Fruit fly (Drosophila melanogaster) whole organism, embryonic: ENCODE results near the gene p24-1.

ENCODE experiments used
- Abd-B ChIP-seq: fragments of 200-800 bp; sonication (Bioruptor generic); optimal IDR thresholded peaks from 2 replicates; lab custom pipeline; 2018; ENCODE audit warnings: missing biosample characterization, mild to moderate bottlenecking, missing genetic modification characterization, moderate library complexity
- Awh ChIP-seq: fragments of 200-800 bp; sonication (Bioruptor generic); IDR thresholded peaks from 2 replicates; pipeline ENCODE4, ENCODE4 v1.3.6; 2022; ENCODE audit warnings: missing biosample characterization, missing genetic modification characterization
- CG10209 ChIP-seq: fragments of 200-800 bp; sonication (Bioruptor generic); optimal IDR thresholded peaks from 3 replicates; lab custom pipeline; 2017; ENCODE audit warnings: missing biosample characterization, mild to moderate bottlenecking, missing genetic modification characterization, missing genetic modification reagents
- CG12155 ChIP-seq: fragments of 200-800 bp; sonication (Bioruptor generic); optimal IDR thresholded peaks from 3 replicates; lab custom pipeline; 2016; ENCODE audit warnings: missing biosample characterization, missing genetic modification characterization
- CG12744 ChIP-seq: fragments of 200-800 bp; sonication (Bioruptor generic); optimal IDR thresholded peaks from 2 replicates; lab custom pipeline; 2016; ENCODE audit warnings: missing biosample characterization, missing genetic modification characterization
- CG14014 ChIP-seq: fragments of 200-800 bp; sonication (Bioruptor generic); IDR thresholded peaks from 2 replicates; pipeline ENCODE4 v1.3.6; 2022; ENCODE audit warnings: missing biosample characterization, missing genetic modification characterization
- CG14860 ChIP-seq: fragments of 200-800 bp; sonication (Bioruptor generic); IDR thresholded peaks from 3 replicates; pipeline ENCODE4 v1.3.6; 2022; ENCODE audit warnings: missing biosample characterization, missing genetic modification characterization; ENCODE audit not compliant: partially characterized antibody
- CG1602 ChIP-seq: fragments of 200-800 bp; sonication (Bioruptor generic); optimal IDR thresholded peaks from 3 replicates; lab custom pipeline; 2016; ENCODE audit warnings: missing biosample characterization, missing genetic modification characterization
- CG17361 ChIP-seq: fragments of 200-800 bp; sonication (Bioruptor generic); IDR thresholded peaks from 3 replicates; pipeline ENCODE4 v1.3.6; 2022; ENCODE audit warnings: missing biosample characterization, missing genetic modification characterization
- CG18262 ChIP-seq: fragments of 200-800 bp; optimal IDR thresholded peaks from 3 replicates; lab custom pipeline; 2019; ENCODE audit warnings: missing biosample characterization, mild to moderate bottlenecking, missing genetic modification characterization, moderate library complexity
- CG18599 ChIP-seq: fragments of 200-800 bp; sonication (Bioruptor generic); optimal IDR thresholded peaks from 3 replicates; lab custom pipeline; 2017; ENCODE audit warnings: missing biosample characterization, missing genetic modification characterization, mild to moderate bottlenecking, moderate library complexity, missing genetic modification reagents
- CG2129 ChIP-seq: fragments of 200-800 bp; sonication (Bioruptor generic); IDR thresholded peaks from 2 replicates; pipeline ENCODE4 v1.3.6; 2022; ENCODE audit warnings: missing biosample characterization, missing genetic modification characterization; ENCODE audit not compliant: partially characterized antibody
- CG3065 ChIP-seq: fragments of 200-800 bp; sonication (Bioruptor generic); optimal IDR thresholded peaks from 2 replicates; lab custom pipeline; 2016; ENCODE audit warnings: missing biosample characterization, missing genetic modification characterization
- CG31224 ChIP-seq: fragments of 200-800 bp; sonication (Bioruptor generic); IDR thresholded peaks from 2 replicates; pipeline ENCODE4 v1.3.6; 2022; ENCODE audit warnings: missing biosample characterization, missing genetic modification characterization
- CG4707 ChIP-seq: fragments of 200-800 bp; sonication (Bioruptor generic); optimal IDR thresholded peaks from 2 replicates; lab custom pipeline; 2018; ENCODE audit warnings: missing biosample characterization, mild to moderate bottlenecking, missing genetic modification characterization, moderate library complexity
- CG4820 ChIP-seq: fragments of 200-800 bp; sonication (Bioruptor generic); optimal IDR thresholded peaks from 3 replicates; lab custom pipeline; 2016; ENCODE audit warnings: missing biosample characterization, missing genetic modification characterization
- CG5180 ChIP-seq: fragments of 200-800 bp; sonication (Bioruptor generic); optimal IDR thresholded peaks from 3 replicates; lab custom pipeline; 2017; ENCODE audit warnings: missing biosample characterization, missing genetic modification characterization, mild to moderate bottlenecking, moderate library complexity, missing genetic modification reagents
- CG6791 ChIP-seq: fragments of 200-800 bp; sonication (Bioruptor generic); IDR thresholded peaks from 3 replicates; pipeline ENCODE4 v1.3.6; 2022; ENCODE audit warnings: missing biosample characterization, missing genetic modification characterization; ENCODE audit not compliant: partially characterized antibody
- CG7372 ChIP-seq: fragments of 200-800 bp; sonication (Bioruptor generic); IDR thresholded peaks from 2 replicates; pipeline ENCODE4 v1.3.6; 2022; ENCODE audit warnings: missing biosample characterization, missing genetic modification characterization
- CG9215 ChIP-seq: fragments of 200-800 bp; sonication (Bioruptor generic); IDR thresholded peaks from 2 replicates; pipeline ENCODE4 v1.3.6; 2022; ENCODE audit warnings: missing biosample characterization, missing genetic modification characterization
- CG9797 ChIP-seq: fragments of 200-800 bp; sonication (Bioruptor generic); optimal IDR thresholded peaks from 3 replicates; lab custom pipeline; 2018; ENCODE audit warnings: missing biosample characterization, mild to moderate bottlenecking, missing genetic modification characterization
- Chrac-16 ChIP-seq: fragments of 200-800 bp; sonication (Bioruptor generic); optimal IDR thresholded peaks from 3 replicates; lab custom pipeline; 2016; ENCODE audit warnings: missing biosample characterization, missing genetic modification characterization
- Doc2 ChIP-seq: fragments of 200-800 bp; sonication (Bioruptor generic); IDR thresholded peaks from 2 replicates; pipeline ENCODE4 v1.3.6; 2022; ENCODE audit warnings: missing biosample characterization, missing genetic modification characterization
- Ets97D ChIP-seq: fragments of 200-800 bp; sonication (Bioruptor generic); optimal IDR thresholded peaks from 3 replicates; lab custom pipeline; 2016; ENCODE audit warnings: missing biosample characterization, missing genetic modification characterization
- Fer1 ChIP-seq: fragments of 200-800 bp; sonication (Bioruptor generic); optimal IDR thresholded peaks from 2 replicates; lab custom pipeline; 2017; ENCODE audit warnings: missing biosample characterization, mild to moderate bottlenecking, missing genetic modification characterization
- HLH3B ChIP-seq: fragments of 200-800 bp; sonication (Bioruptor generic); IDR thresholded peaks from 2 replicates; pipeline ENCODE4 v1.3.6; 2022; ENCODE audit warnings: missing biosample characterization, missing genetic modification characterization
- HmgD ChIP-seq: fragments of 200-800 bp; sonication (Bioruptor generic); optimal IDR thresholded peaks from 3 replicates; lab custom pipeline; 2016; ENCODE audit warnings: missing biosample characterization, missing genetic modification characterization
- HmgZ ChIP-seq: fragments of 200-800 bp; sonication (Bioruptor generic); optimal IDR thresholded peaks from 2 replicates; lab custom pipeline; 2018; ENCODE audit warnings: missing biosample characterization, mild to moderate bottlenecking, missing genetic modification characterization
- MBD-R2 ChIP-seq: fragments of 200-800 bp; sonication (Bioruptor generic); IDR thresholded peaks from 2 replicates; pipeline ENCODE4 v1.3.6; 2022; ENCODE audit warnings: missing biosample characterization, missing genetic modification characterization
- Rfx ChIP-seq: fragments of 200-800 bp; sonication (Bioruptor generic); IDR thresholded peaks from 2 replicates; pipeline ENCODE4 v1.3.6; 2022; ENCODE audit warnings: missing biosample characterization, missing genetic modification characterization
- Xbp1 ChIP-seq: fragments of 200-800 bp; sonication (Bioruptor generic); optimal IDR thresholded peaks from 3 replicates; lab custom pipeline; 2016; ENCODE audit warnings: missing biosample characterization, mild to moderate bottlenecking, missing genetic modification characterization
- abd-A ChIP-seq: fragments of 200-800 bp; sonication (Bioruptor generic); optimal IDR thresholded peaks from 3 replicates; lab custom pipeline; 2019; ENCODE audit warnings: missing biosample characterization, mild to moderate bottlenecking, missing genetic modification characterization, moderate library complexity
- ac ChIP-seq: fragments of 200-800 bp; sonication (Bioruptor generic); optimal IDR thresholded peaks from 3 replicates; lab custom pipeline; 2017; ENCODE audit warnings: missing biosample characterization, mild to moderate bottlenecking, missing genetic modification characterization
- al ChIP-seq: fragments of 200-800 bp; sonication (Bioruptor generic); IDR thresholded peaks from 2 replicates; pipeline ENCODE4 v1.3.6; 2022; ENCODE audit warnings: missing biosample characterization, missing genetic modification characterization
- ap ChIP-seq: fragments of 200-800 bp; sonication (Bioruptor generic); IDR thresholded peaks from 2 replicates; pipeline ENCODE4 v1.3.6; 2022; ENCODE audit warnings: missing biosample characterization, missing genetic modification characterization
- da ChIP-seq: fragments of 200-800 bp; sonication (Bioruptor generic); optimal IDR thresholded peaks from 2 replicates; lab custom pipeline; 2016; ENCODE audit warnings: missing biosample characterization, missing genetic modification characterization
- emc ChIP-seq: fragments of 200-800 bp; sonication (Bioruptor generic); optimal IDR thresholded peaks from 2 replicates; lab custom pipeline; 2016; ENCODE audit warnings: missing biosample characterization, missing genetic modification characterization
- ftz-f1 ChIP-seq: fragments of 200-800 bp; sonication (Bioruptor generic); optimal IDR thresholded peaks from 2 replicates; lab custom pipeline; 2016; ENCODE audit warnings: missing biosample characterization, missing genetic modification characterization
- grn ChIP-seq: fragments of 200-800 bp; sonication (Bioruptor generic); optimal IDR thresholded peaks from 3 replicates; lab custom pipeline; 2017; ENCODE audit warnings: missing biosample characterization, missing genetic modification characterization
- gro ChIP-seq: fragments of 200-800 bp; sonication (Bioruptor generic); optimal IDR thresholded peaks from 2 replicates; lab custom pipeline; 2016; ENCODE audit warnings: missing biosample characterization, missing genetic modification characterization
- hth ChIP-seq: fragments of >200 bp; optimal IDR thresholded peaks from 2 replicates; lab custom pipeline; 2017; ENCODE audit warnings: inconsistent platforms
- kay ChIP-seq: fragments of 200-800 bp; sonication (Bioruptor generic); optimal IDR thresholded peaks from 2 replicates; lab custom pipeline; 2016; ENCODE audit warnings: missing biosample characterization, missing genetic modification characterization
- lilli ChIP-seq: fragments of 200-800 bp; sonication (Bioruptor generic); optimal IDR thresholded peaks from 3 replicates; lab custom pipeline; 2016; ENCODE audit warnings: missing biosample characterization, missing genetic modification characterization
- mam ChIP-seq: fragments of 200-800 bp; sonication (Bioruptor generic); optimal IDR thresholded peaks from 3 replicates; lab custom pipeline; 2016; ENCODE audit warnings: missing biosample characterization, missing genetic modification characterization
- phol ChIP-seq: fragments of 200-800 bp; sonication (Bioruptor generic); optimal IDR thresholded peaks from 3 replicates; lab custom pipeline; 2018; ENCODE audit warnings: missing biosample characterization, mild to moderate bottlenecking, missing genetic modification characterization, moderate library complexity
- psq ChIP-seq: fragments of 200-800 bp; sonication (Bioruptor generic); optimal IDR thresholded peaks from 2 replicates; lab custom pipeline; 2017; ENCODE audit warnings: missing biosample characterization, missing genetic modification characterization
- ro ChIP-seq: fragments of 200-800 bp; sonication (Bioruptor generic); IDR thresholded peaks from 2 replicates; pipeline ENCODE4 v1.3.6; 2022; ENCODE audit warnings: missing biosample characterization, missing genetic modification characterization
- stc ChIP-seq: fragments of 200-800 bp; sonication (Bioruptor generic); IDR thresholded peaks from 2 replicates; pipeline ENCODE4 v1.3.6; 2022; ENCODE audit warnings: missing biosample characterization, missing genetic modification characterization
- wor ChIP-seq: fragments of 200-800 bp; sonication (Bioruptor generic); IDR thresholded peaks from 2 replicates; pipeline ENCODE4 v1.3.6; 2022; ENCODE audit warnings: missing biosample characterization, missing genetic modification characterization

The p24-1 gene

DNA sequence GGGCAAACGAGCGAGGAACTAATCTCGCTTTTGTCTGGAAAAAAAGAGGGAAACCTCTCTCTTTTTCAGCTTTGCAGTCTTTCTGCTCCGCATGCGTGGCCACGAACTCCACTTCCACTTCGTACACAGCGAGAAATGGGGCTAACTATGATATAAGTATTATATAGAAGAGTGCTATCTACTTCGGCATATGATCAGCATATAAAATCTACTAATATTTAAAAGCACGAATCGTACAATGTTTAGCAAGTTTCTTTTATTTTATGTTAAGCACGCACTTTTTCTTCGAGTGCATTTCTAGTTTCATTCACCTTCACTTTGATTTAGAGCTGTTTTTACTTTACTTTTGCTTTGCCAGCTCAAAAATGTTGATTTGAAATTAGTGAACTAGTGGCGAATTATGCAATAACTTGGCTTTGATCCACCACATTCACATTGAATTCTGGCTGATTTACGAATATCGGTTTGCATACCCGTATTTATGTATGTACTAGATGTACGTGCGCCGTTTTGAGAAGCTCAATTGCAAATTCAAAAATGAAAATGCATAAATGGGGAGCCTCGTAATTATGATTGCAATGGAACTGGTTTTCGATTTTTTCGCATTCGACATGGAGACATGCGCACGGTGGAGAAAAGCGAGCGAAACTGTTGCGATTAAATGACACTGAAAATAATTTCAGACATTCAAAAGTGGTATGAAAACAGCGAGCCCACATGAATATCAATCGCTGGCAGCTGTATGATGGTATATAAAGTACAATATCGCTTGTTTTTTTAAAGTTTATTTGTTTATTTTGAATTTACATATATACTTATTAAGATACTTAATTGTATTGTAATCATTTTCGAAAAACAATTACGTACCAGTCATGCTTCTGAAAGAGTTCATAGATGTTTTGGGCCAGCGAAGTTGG lies 5.5 kb upstream of the p24-1 start (continued):
- no peak for TF ChIP-seq emc (GFP tag; lab: Kevin White, UChicago)
- TF ChIP-seq CG5180 (GFP tag; lab: Kevin White, UChicago): peak; percentile 37
- peak; percentile 88 for TF ChIP-seq CG14014 (GFP tag; lab: Robert Waterston, UW)
- peak; percentile 56; the same call in 1 of the 2 replicates for TF ChIP-seq Doc2 (GFP tag; lab: Robert Waterston, UW)
- peak; percentile 85 for TF ChIP-seq lilli
- TF ChIP-seq CG18599 (GFP tag; lab: Kevin White, UChicago): peak; percentile 62
- TF ChIP-seq CG9215 (GFP tag; lab: Robert Waterston, UW): peak; percentile 53; the same call in 1 of the 2 replicates
- peak; percentile 90 for TF ChIP-seq CG18262
- no peak for TF ChIP-seq CG3065 (GFP tag; lab: Kevin White, UChicago)
- no peak for TF ChIP-seq abd-A (tag; lab: Kevin White, UChicago)
- peak; percentile 78 for TF ChIP-seq phol (tag; lab: Kevin White, UChicago)
- TF ChIP-seq grn: peak; percentile 22
- TF ChIP-seq Fer1 (GFP tag; lab: Kevin White, UChicago): peak; percentile 57
- TF ChIP-seq Awh (GFP tag; lab: Robert Waterston, UW): peak; percentile 92
- TF ChIP-seq Xbp1: peak; percentile 62
- no peak for TF ChIP-seq CG6791
- peak; percentile 52 for TF ChIP-seq CG31224 (GFP tag; lab: Robert Waterston, UW)
- TF ChIP-seq CG12744 (GFP tag; lab: Kevin White, UChicago): no peak
- TF ChIP-seq hth (lab: Kevin White, UChicago): no peak
- peak; percentile 64 for TF ChIP-seq CG4707 (GFP tag; lab: Kevin White, UChicago)
- peak; percentile 35 for TF ChIP-seq ftz-f1 (GFP tag; lab: Kevin White, UChicago)
- no peak for TF ChIP-seq CG9797 (GFP tag; lab: Kevin White, UChicago)
- TF ChIP-seq ac: peak; percentile 12
- TF ChIP-seq Abd-B (GFP tag; lab: Kevin White, UChicago): peak; percentile 80
- TF ChIP-seq gro (GFP tag; lab: Kevin White, UChicago): peak; percentile 54
- TF ChIP-seq al (GFP tag; lab: Robert Waterston, UW): 0 out of 2 replicates have a peak, but pooled peaks have one; percentile 30
- peak; percentile 61; the same call in 1 of the 2 replicates for TF ChIP-seq HLH3B
- TF ChIP-seq stc (GFP tag; lab: Robert Waterston, UW): peak; percentile 91
- TF ChIP-seq CG10209 (GFP tag; lab: Kevin White, UChicago): peak; percentile 56
- TF ChIP-seq HmgZ (tag; lab: Kevin White, UChicago): peak; percentile 34
- peak; percentile 85 for TF ChIP-seq CG17361
- peak; percentile 61; the same call in 1 of the 2 replicates for TF ChIP-seq ap (GFP tag; lab: Robert Waterston, UW)
- no peak for TF ChIP-seq CG2129 (GFP tag; lab: Robert Waterston, UW)
- TF ChIP-seq CG14860 (GFP tag; lab: Robert Waterston, UW): no peak
- no peak for TF ChIP-seq MBD-R2 (GFP tag; lab: Robert Waterston, UW)
- peak; percentile 68 for TF ChIP-seq CG4820 (GFP tag; lab: Kevin White, UChicago)
- TF ChIP-seq kay (GFP tag; lab: Kevin White, UChicago): peak; percentile 33
- peak; percentile 52 for TF ChIP-seq Ets97D (GFP tag; lab: Kevin White, UChicago)
- TF ChIP-seq HmgD (GFP tag; lab: Kevin White, UChicago): no peak
- TF ChIP-seq wor: peak; percentile 42; the same call in 1 of the 2 replicates
- peak; percentile 32 for TF ChIP-seq CG1602 (GFP tag; lab: Kevin White, UChicago)
- TF ChIP-seq mam (GFP tag; lab: Kevin White, UChicago): peak; percentile 78
- no peak for TF ChIP-seq ro (GFP tag; lab: Robert Waterston, UW)
- TF ChIP-seq CG12155 (GFP tag; lab: Kevin White, UChicago): peak; percentile 45
- TF ChIP-seq CG7372 (GFP tag; lab: Robert Waterston, UW): peak; percentile 78
- peak; percentile 54 for TF ChIP-seq Chrac-16 (GFP tag; lab: Kevin White, UChicago)
- TF ChIP-seq da (GFP tag; lab: Kevin White, UChicago): no peak
- peak; percentile 84 for TF ChIP-seq Rfx (GFP tag; lab: Robert Waterston, UW)
- no peak for TF ChIP-seq psq (GFP tag; lab: Kevin White, UChicago)
